Worm (Caenorhabditis elegans) whole organism, young adult: Measurements from ENCODE around the gene rips-1.

Source experiments
- B0261.1 ChIP-seq: sonication (generic microtip); optimal IDR thresholded peaks from 2 replicates; lab custom pipeline; 2016; ENCODE audit warnings: mild to moderate bottlenecking, missing genetic modification characterization, moderate library complexity, missing compliant biosample characterization
- C06A6.2 ChIP-seq: fragments of 200-800 bp; sonication (Bioruptor generic); conservative IDR thresholded peaks from 2 replicates; pipeline ENCODE4 v1.3.6; 2022; ENCODE audit warnings: missing genetic modification characterization, missing compliant biosample characterization
- F10E7.11 ChIP-seq: sonication (generic microtip); optimal IDR thresholded peaks from 2 replicates; lab custom pipeline; 2017; ENCODE audit warnings: mild to moderate bottlenecking, missing genetic modification characterization, moderate library complexity, missing compliant biosample characterization
- F37B4.10 ChIP-seq: fragments of 200-800 bp; sonication (Bioruptor generic); IDR thresholded peaks from 2 replicates; pipeline ENCODE4 v1.3.6; 2022; ENCODE audit warnings: missing genetic modification characterization, missing compliant biosample characterization
- F52B5.7 ChIP-seq: sonication (generic microtip); optimal IDR thresholded peaks from 2 replicates; lab custom pipeline; 2016; ENCODE audit warnings: mild to moderate bottlenecking, missing genetic modification characterization, missing compliant biosample characterization
- F57A8.1 ChIP-seq: fragments of 200-800 bp; sonication (Bioruptor generic); optimal IDR thresholded peaks from 2 replicates; lab custom pipeline; 2018; ENCODE audit warnings: mild to moderate bottlenecking, missing genetic modification characterization, moderate library complexity, missing compliant biosample characterization
- T07F8.4 ChIP-seq: sonication (generic microtip); optimal IDR thresholded peaks from 2 replicates; lab custom pipeline; 2016; ENCODE audit warnings: mild to moderate bottlenecking, missing genetic modification characterization, moderate library complexity, missing compliant biosample characterization
- T26A5.8 ChIP-seq: sonication (generic microtip); optimal IDR thresholded peaks from 2 replicates; lab custom pipeline; 2016; ENCODE audit warnings: missing genetic modification characterization, missing compliant biosample characterization
- Y56A3A.18 ChIP-seq: fragments of 200-800 bp; sonication (Bioruptor generic); IDR thresholded peaks from 2 replicates; pipeline ENCODE4 v1.3.6; 2022; ENCODE audit warnings: missing genetic modification reagents, missing genetic modification characterization, missing compliant biosample characterization
- ZK185.1 ChIP-seq: sonication (generic microtip); optimal IDR thresholded peaks from 2 replicates; lab custom pipeline; 2016; ENCODE audit warnings: mild to moderate bottlenecking, missing genetic modification characterization, missing compliant biosample characterization; ENCODE audit not compliant: poor library complexity, severe bottlenecking
- akir-1 ChIP-seq: fragments of 200-800 bp; sonication (Bioruptor generic); optimal IDR thresholded peaks from 2 replicates; lab custom pipeline; 2018; ENCODE audit warnings: mild to moderate bottlenecking, missing genetic modification characterization, moderate library complexity, missing compliant biosample characterization
- athp-1 ChIP-seq: sonication (generic microtip); optimal IDR thresholded peaks from 2 replicates; lab custom pipeline; 2017; ENCODE audit warnings: mild to moderate bottlenecking, missing genetic modification characterization, missing compliant biosample characterization
- attf-3 ChIP-seq: fragments of 200-800 bp; sonication (Bioruptor generic); conservative IDR thresholded peaks from 2 replicates; pipeline ENCODE4 v1.3.6; 2022; ENCODE audit warnings: missing genetic modification reagents, missing genetic modification characterization, missing compliant biosample characterization
- bed-2 ChIP-seq: fragments of 200-800 bp; sonication (Bioruptor generic); IDR thresholded peaks from 2 replicates; pipeline ENCODE4 v1.3.6; 2022; ENCODE audit warnings: missing genetic modification reagents, missing genetic modification characterization, missing compliant biosample characterization
- ccch-3 ChIP-seq: fragments of 200-800 bp; sonication (Bioruptor generic); optimal IDR thresholded peaks from 2 replicates; lab custom pipeline; 2018; ENCODE audit warnings: mild to moderate bottlenecking, missing genetic modification characterization, missing compliant biosample characterization
- ceh-40 ChIP-seq: fragments of 200-800 bp; sonication (Bioruptor generic); IDR thresholded peaks from 2 replicates; pipeline ENCODE4 v1.3.6; 2022; ENCODE audit warnings: missing genetic modification characterization, missing compliant biosample characterization
- ceh-58 ChIP-seq: fragments of 200-800 bp; sonication (Bioruptor generic); IDR thresholded peaks from 2 replicates; pipeline ENCODE4 v1.3.6; 2022; ENCODE audit warnings: missing genetic modification characterization, missing compliant biosample characterization
- die-1 ChIP-seq: sonication (generic microtip); optimal IDR thresholded peaks from 2 replicates; lab custom pipeline; 2016; ENCODE audit warnings: missing genotype, mild to moderate bottlenecking, missing genetic modification characterization, missing compliant biosample characterization
- dox-1 ChIP-seq: fragments of 200-800 bp; sonication (Bioruptor generic); IDR thresholded peaks from 2 replicates; pipeline ENCODE4 v1.3.6; 2022; ENCODE audit warnings: missing genetic modification reagents, missing genetic modification characterization, missing compliant biosample characterization
- dpff-1 ChIP-seq: sonication (generic microtip); optimal IDR thresholded peaks from 2 replicates; lab custom pipeline; 2017; ENCODE audit warnings: mild to moderate bottlenecking, missing genetic modification characterization, missing compliant biosample characterization
- gei-17 ChIP-seq: fragments of 200-800 bp; sonication (Bioruptor generic); optimal IDR thresholded peaks from 2 replicates; lab custom pipeline; 2018; ENCODE audit warnings: mild to moderate bottlenecking, missing genetic modification characterization, missing compliant biosample characterization
- hmg-1.2 ChIP-seq: fragments of 200-800 bp; sonication (Bioruptor generic); IDR thresholded peaks from 2 replicates; pipeline ENCODE4 v1.3.6; 2022; ENCODE audit warnings: missing genetic modification reagents, missing genetic modification characterization, missing compliant biosample characterization
- lin-26 ChIP-seq: fragments of 200-800 bp; sonication (Bioruptor generic); IDR thresholded peaks from 2 replicates; pipeline ENCODE4 v1.3.6; 2022; ENCODE audit warnings: missing genetic modification reagents, missing genetic modification characterization, missing compliant biosample characterization
- lin-35 ChIP-seq, 3 experiments: fragments of 150-350 bp in 2 of 3; sonication (generic microtip) in 1 of 3; optimal IDR thresholded peaks; 2 replicates each; lab custom pipeline; 2014 to 2018; ENCODE audit warnings: missing biosample characterization in 3 of 3, missing genetic modification characterization in 3 of 3, missing genetic modification reagents in 3 of 3
- lin-40 ChIP-seq: sonication (generic microtip); optimal IDR thresholded peaks from 2 replicates; lab custom pipeline; 2016; ENCODE audit warnings: missing genetic modification characterization, mild to moderate bottlenecking, missing compliant biosample characterization, missing genotype, missing genetic modification reagents
- lin-54 ChIP-seq: fragments of 200-800 bp; sonication (Bioruptor generic); optimal IDR thresholded peaks from 2 replicates; lab custom pipeline; 2018; ENCODE audit warnings: mild to moderate bottlenecking, missing genetic modification characterization, missing compliant biosample characterization
- lir-1 ChIP-seq: fragments of 200-800 bp; sonication (Bioruptor generic); conservative IDR thresholded peaks from 2 replicates; pipeline ENCODE4 v1.3.6; 2022; ENCODE audit warnings: missing genetic modification reagents, missing genetic modification characterization, missing compliant biosample characterization
- lsy-27 ChIP-seq: sonication (generic microtip); optimal IDR thresholded peaks from 2 replicates; lab custom pipeline; 2017; ENCODE audit warnings: missing genetic modification characterization, mild to moderate bottlenecking, missing compliant biosample characterization, antibody characterized with exemption, missing genotype, borderline replicate concordance; ENCODE audit not compliant: insufficient read depth
- madf-3 ChIP-seq: fragments of 200-800 bp; sonication (Bioruptor generic); IDR thresholded peaks from 2 replicates; pipeline ENCODE4 v1.3.6; 2022; ENCODE audit warnings: missing genetic modification reagents, missing genetic modification characterization, missing compliant biosample characterization
- madf-8 ChIP-seq: fragments of 200-800 bp; sonication (Bioruptor generic); conservative IDR thresholded peaks from 2 replicates; pipeline ENCODE4 v1.3.6; 2022; ENCODE audit warnings: missing genetic modification reagents, missing genetic modification characterization, missing compliant biosample characterization
- mxl-1 ChIP-seq: sonication (generic microtip); optimal IDR thresholded peaks from 2 replicates; lab custom pipeline; 2016; ENCODE audit warnings: missing genetic modification characterization, missing compliant biosample characterization
- nfya-2 ChIP-seq: fragments of 200-800 bp; sonication (Bioruptor generic); IDR thresholded peaks from 2 replicates; pipeline ENCODE4 v1.3.6; 2022; ENCODE audit warnings: missing genetic modification reagents, missing genetic modification characterization, missing compliant biosample characterization
- rec-8 ChIP-seq, 2 experiments: sonication (generic microtip); optimal IDR thresholded peaks; 2 replicates each; lab custom pipeline; 2016; ENCODE audit warnings: mild to moderate bottlenecking in 2 of 2, missing genetic modification characterization in 2 of 2, missing genetic modification reagents in 2 of 2, missing genotype in 2 of 2, missing biosample characterization in 1 of 2, missing compliant biosample characterization in 1 of 2, moderate library complexity in 1 of 2
- snpc-1.1 ChIP-seq: sonication (generic microtip); optimal IDR thresholded peaks from 2 replicates; lab custom pipeline; 2017; ENCODE audit warnings: missing genetic modification characterization, mild to moderate bottlenecking, missing compliant biosample characterization, antibody characterized with exemption, moderate library complexity, missing genotype, missing genetic modification reagents; ENCODE audit not compliant: insufficient read depth
- snpc-4 ChIP-seq, 5 experiments: fragments of 150-350 bp in 1 of 5; sonication (generic microtip) in 4 of 5; optimal IDR thresholded peaks; 2 replicates each; lab custom pipeline; 2014 to 2018; ENCODE audit warnings: missing genetic modification characterization in 5 of 5, missing biosample characterization in 3 of 5, antibody characterized with exemption in 2 of 5, mild to moderate bottlenecking in 2 of 5, missing compliant biosample characterization in 2 of 5, missing genotype in 2 of 5, moderate library complexity in 2 of 5, missing genetic modification reagents in 1 of 5
- sptf-2 ChIP-seq: fragments of 200-800 bp; sonication (Bioruptor generic); optimal IDR thresholded peaks from 2 replicates; lab custom pipeline; 2018; ENCODE audit warnings: mild to moderate bottlenecking, missing genetic modification characterization, missing compliant biosample characterization
- tbx-9 ChIP-seq: sonication (generic microtip); optimal IDR thresholded peaks from 2 replicates; lab custom pipeline; 2016; ENCODE audit warnings: borderline replicate concordance, missing genetic modification characterization, inconsistent platforms, missing compliant biosample characterization
- tlf-1 ChIP-seq: fragments of 200-800 bp; sonication (Bioruptor generic); optimal IDR thresholded peaks from 2 replicates; lab custom pipeline; 2018; ENCODE audit warnings: mild to moderate bottlenecking, missing genetic modification characterization, missing compliant biosample characterization
- xnd-1 ChIP-seq: sonication (generic microtip); optimal IDR thresholded peaks from 2 replicates; lab custom pipeline; 2016; ENCODE audit warnings: missing genotype, missing genetic modification reagents, missing genetic modification characterization, missing compliant biosample characterization
- zfh-2 ChIP-seq: fragments of 200-800 bp; sonication (Bioruptor generic); conservative IDR thresholded peaks from 2 replicates; pipeline ENCODE4 v1.3.6; 2022; ENCODE audit warnings: missing genetic modification reagents, missing genetic modification characterization, missing compliant biosample characterization
- ztf-22 ChIP-seq: fragments of 200-800 bp; sonication (Bioruptor generic); optimal IDR thresholded peaks from 2 replicates; lab custom pipeline; 2018; ENCODE audit warnings: mild to moderate bottlenecking, missing genetic modification characterization, moderate library complexity, missing compliant biosample characterization
- ztf-25 ChIP-seq: fragments of 200-800 bp; sonication (Bioruptor generic); IDR thresholded peaks from 2 replicates; pipeline ENCODE4 v1.3.6; 2022; ENCODE audit warnings: missing genetic modification reagents, missing genetic modification characterization, missing compliant biosample characterization
- ztf-26 ChIP-seq: sonication (generic microtip); optimal IDR thresholded peaks from 2 replicates; lab custom pipeline; 2017; ENCODE audit warnings: missing genetic modification characterization, missing compliant biosample characterization
- ztf-28 ChIP-seq: fragments of 200-800 bp; sonication (Bioruptor generic); IDR thresholded peaks from 2 replicates; pipeline ENCODE4 v1.3.6; 2022; ENCODE audit warnings: missing genetic modification reagents, missing genetic modification characterization, missing compliant biosample characterization

Gene rips-1

DNA sequence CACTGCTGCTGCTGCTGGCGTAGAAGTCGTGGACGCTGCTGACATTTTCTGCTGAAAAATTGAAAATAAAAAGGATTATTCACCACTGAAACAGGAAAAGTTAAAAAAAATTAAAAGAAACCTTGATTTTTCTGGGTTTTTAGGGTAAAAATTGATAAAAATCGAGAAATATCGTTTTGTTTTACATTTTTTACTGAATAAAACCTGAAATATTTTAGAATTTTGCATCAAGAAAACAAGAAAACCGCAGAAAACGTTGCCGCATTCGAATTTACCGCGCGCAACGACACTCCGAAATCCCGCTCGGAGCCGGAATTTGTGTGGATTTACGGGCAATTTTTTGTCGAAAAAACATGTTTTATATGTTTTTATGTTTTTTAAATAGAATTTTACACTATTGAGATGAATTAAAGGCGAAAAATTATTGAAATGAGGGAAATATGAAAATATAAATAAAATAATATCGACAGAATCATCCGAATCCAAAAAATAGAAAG is 12.4 kb upstream of the rips-1 start, which contains the start of gene chk-1 (continued):
- TF ChIP-seq lsy-27 (tag; lab: Kevin White, UChicago) (no peak), ztf-28 (GFP tag; lab: Robert Waterston, UW) (no peak), ceh-58 (no peak), xnd-1 (tag; lab: Kevin White, UChicago) (no peak), lin-40 (no peak), nfya-2 (no peak), athp-1 (tag; lab: Kevin White, UChicago) (no peak), dox-1 (GFP tag; lab: Robert Waterston, UW) (peak; percentile 48), lin-26 (no peak), lin-35 (GFP tag; optimal IDR thresholded peaks at IDR 0.05; lab: Kevin White, UChicago) (peak in 2 of 3 experiments; percentile 32 to 87), tbx-9 (tag; lab: Kevin White, UChicago) (no peak), snpc-4 (GFP tag; optimal IDR thresholded peaks at IDR 0.05; lab: Kevin White, UChicago) (no peak), snpc-4 (tag; optimal IDR thresholded peaks at IDR 0.05; lab: Kevin White, UChicago) (no peak), lir-1 (no peak), T26A5.8 (tag; lab: Kevin White, UChicago) (no peak), F52B5.7 (no peak), ceh-40 (GFP tag; lab: Robert Waterston, UW) (no peak), akir-1 (GFP tag; lab: Kevin White, UChicago) (no peak), madf-3 (no peak), ztf-25 (GFP tag; lab: Robert Waterston, UW) (no peak), die-1 (tag; lab: Kevin White, UChicago) (no peak), rec-8 (tag; optimal IDR thresholded peaks at IDR 0.05; lab: Kevin White, UChicago) (no peak), F37B4.10 (no peak), ztf-26 (tag; lab: Kevin White, UChicago) (no peak), attf-3 (GFP tag; lab: Robert Waterston, UW) (peak; percentile 98), lin-54 (GFP tag; lab: Kevin White, UChicago) (peak; percentile 88), C06A6.2 (GFP tag; lab: Robert Waterston, UW) (no peak), hmg-1.2 (GFP tag; lab: Robert Waterston, UW) (no peak), tlf-1 (no peak), mxl-1 (tag; lab: Kevin White, UChicago) (no peak), dpff-1 (tag; lab: Kevin White, UChicago) (no peak), Y56A3A.18 (GFP tag; lab: Robert Waterston, UW) (no peak), madf-8 (GFP tag; lab: Robert Waterston, UW) (peak; percentile 33; the same call in 1 of the 2 replicates), F57A8.1 (GFP tag; lab: Kevin White, UChicago) (no peak), ztf-22 (GFP tag; lab: Kevin White, UChicago) (no peak), sptf-2 (GFP tag; lab: Kevin White, UChicago) (no peak), ccch-3 (GFP tag; lab: Kevin White, UChicago) (no peak), ZK185.1 (tag; lab: Kevin White, UChicago) (no peak), snpc-1.1 (tag; lab: Kevin White, UChicago) (peak; percentile 9), zfh-2 (GFP tag; lab: Robert Waterston, UW) (0 out of 2 replicates have a peak, but pooled peaks have one; percentile 8), F10E7.11 (tag; lab: Kevin White, UChicago) (no peak), T07F8.4 (tag; lab: Kevin White, UChicago) (no peak), B0261.1 (tag; lab: Kevin White, UChicago) (no peak), gei-17 (GFP tag; lab: Kevin White, UChicago) (no peak), bed-2 (GFP tag; lab: Robert Waterston, UW) (no peak)
